Fruit fly (Drosophila melanogaster): ENCODE data around the gene Gbeta5.

Gbeta5 gene

dm6 chrX:8131693-8132313, 20.3 kb downstream of the Gbeta5 start, which contains the start of gene CG10958 (continued):
- TF ChIP-seq Hr3 (GFP tag; optimal IDR thresholded peaks at IDR 0.05) (peak; percentile 49), Six4 (GFP tag; optimal IDR thresholded peaks at IDR 0.05) (peak; percentile 63), NK7.1 (GFP tag; optimal IDR thresholded peaks at IDR 0.05) (no peak), chif (GFP tag; optimal IDR thresholded peaks at IDR 0.05) (peak in 1 of 2 experiments; percentile 13), CG11456 (GFP tag; IDR thresholded peaks at IDR 0.05) (peak; percentile 52; the same call in 1 of the 3 replicates), Blimp-1 (GFP tag; optimal IDR thresholded peaks at IDR 0.05) (peak; percentile 57), CG7372 (GFP tag; IDR thresholded peaks at IDR 0.05) (no peak), CG8290 (GFP tag; optimal IDR thresholded peaks at IDR 0.05) (peak; percentile 28), CG8290 (tag; optimal IDR thresholded peaks at IDR 0.05) (no peak), luna (GFP tag; optimal IDR thresholded peaks at IDR 0.05) (no peak), CG2678 (tag; optimal IDR thresholded peaks at IDR 0.05) (peak; percentile 62), CG14667 (GFP tag; IDR thresholded peaks at IDR 0.05) (peak; percentile 40; the same call in 1 of the 2 replicates), slbo (GFP tag; IDR thresholded peaks at IDR 0.05) (peak; percentile 79), BEAF-32 (GFP tag; optimal IDR thresholded peaks at IDR 0.05) (peak; percentile 39), CG4820 (GFP tag; optimal IDR thresholded peaks at IDR 0.05) (peak; percentile 53), CG17359 (tag; optimal IDR thresholded peaks at IDR 0.05) (peak; percentile 49), CG10959 (GFP tag; IDR thresholded peaks at IDR 0.05) (no peak), CG8089 (GFP tag; optimal IDR thresholded peaks at IDR 0.05) (no peak), grau (tag; optimal IDR thresholded peaks at IDR 0.05) (peak; percentile 59), CG11398 (GFP tag; optimal IDR thresholded peaks at IDR 0.05) (no peak), CG18619 (GFP tag; optimal IDR thresholded peaks at IDR 0.05) (peak; percentile 9), slou (GFP tag; optimal IDR thresholded peaks at IDR 0.05) (no peak), Antp (GFP tag; optimal IDR thresholded peaks at IDR 0.05) (peak; percentile 9), CG30403 (GFP tag; optimal IDR thresholded peaks at IDR 0.05) (peak; percentile 70), CG31388 (GFP tag; optimal IDR thresholded peaks at IDR 0.05) (no peak), tgo (GFP tag; IDR thresholded peaks at IDR 0.05) (peak; percentile 64), CG4854 (GFP tag; optimal IDR thresholded peaks at IDR 0.05) (peak; percentile 8), yki (optimal IDR thresholded peaks at IDR 0.05) (no peak), vfl (GFP tag; optimal IDR thresholded peaks at IDR 0.05) (peak; percentile 42), Tbp (GFP tag; optimal IDR thresholded peaks at IDR 0.05) (no peak), CG13296 (GFP tag; optimal IDR thresholded peaks at IDR 0.05) (peak; percentile 61), gt (GFP tag; IDR thresholded peaks at IDR 0.05) (no peak), Camta (GFP tag; optimal IDR thresholded peaks at IDR 0.05) (no peak), onecut (GFP tag; IDR thresholded peaks at IDR 0.05) (no peak), cg (GFP tag; optimal IDR thresholded peaks at IDR 0.05) (no peak), CoRest (tag; optimal IDR thresholded peaks at IDR 0.05) (peak; percentile 37), mld (GFP tag; IDR thresholded peaks at IDR 0.05; ENCODE audit: partially characterized antibody) (no peak), HLH3B (GFP tag; IDR thresholded peaks at IDR 0.05) (0 out of 2 replicates have a peak, but pooled peaks have one; percentile 22), CG10366 (GFP tag; IDR thresholded peaks at IDR 0.05) (peak; percentile 60), MBD-R2 (GFP tag; IDR thresholded peaks at IDR 0.05) (peak; percentile 73), vnd (GFP tag; IDR thresholded peaks at IDR 0.05; ENCODE audit: partially characterized antibody) (no peak), fd3F (GFP tag; optimal IDR thresholded peaks at IDR 0.05) (peak; percentile 50), mirr (GFP tag; optimal IDR thresholded peaks at IDR 0.05) (no peak), kah (GFP tag; optimal IDR thresholded peaks at IDR 0.05) (no peak), CG13287 (GFP tag; IDR thresholded peaks at IDR 0.05; ENCODE audit: partially characterized antibody) (peak; percentile 51), CG8388 (GFP tag; optimal IDR thresholded peaks at IDR 0.05) (peak; percentile 45), Sry-δ (GFP tag; optimal IDR thresholded peaks at IDR 0.05) (peak; percentile 51), Sox102F (GFP tag; optimal IDR thresholded peaks at IDR 0.05) (peak; percentile 71), C15 (GFP tag; IDR thresholded peaks at IDR 0.05) (no peak), pho (GFP tag; optimal IDR thresholded peaks at IDR 0.05) (peak; percentile 49), Rfx (GFP tag; IDR thresholded peaks at IDR 0.05) (peak; percentile 66), danr (GFP tag; IDR thresholded peaks at IDR 0.05) (no peak)

Data from whole organism, embryonic.